Worm (Caenorhabditis elegans) whole organism, young adult: ENCODE data around the gene fis-2.
A peak's percentile ranks its signal among the peaks of the same experiment; 100 is the strongest.

Source experiments
- B0035.1 ChIP-seq: sonication (generic microtip); optimal IDR thresholded peaks from 2 replicates; lab custom pipeline; 2016; ENCODE audit warnings: missing genetic modification characterization, mild to moderate bottlenecking, missing compliant biosample characterization, missing genotype, missing genetic modification reagents
- F37B4.10 ChIP-seq: fragments of 200-800 bp; sonication (Bioruptor generic); IDR thresholded peaks from 2 replicates; pipeline ENCODE4 v1.3.6; 2022; ENCODE audit warnings: missing genetic modification characterization, missing compliant biosample characterization
- F39B2.1 ChIP-seq: fragments of 200-800 bp; sonication (Bioruptor generic); IDR thresholded peaks from 2 replicates; pipeline ENCODE4 v1.3.6; 2022; ENCODE audit warnings: missing genetic modification reagents, missing genetic modification characterization, missing compliant biosample characterization
- F55B11.4 ChIP-seq: sonication (generic microtip); optimal IDR thresholded peaks from 2 replicates; lab custom pipeline; 2016; ENCODE audit warnings: missing compliant biosample characterization, missing genetic modification characterization, borderline replicate concordance; ENCODE audit not compliant: insufficient read depth
- F57C9.4 ChIP-seq: sonication (generic microtip); optimal IDR thresholded peaks from 2 replicates; lab custom pipeline; 2017; ENCODE audit warnings: mild to moderate bottlenecking, missing genetic modification characterization, missing compliant biosample characterization
- K11D2.4 ChIP-seq: fragments of 200-800 bp; sonication (Bioruptor generic); IDR thresholded peaks from 2 replicates; pipeline ENCODE4 v1.3.6; 2022; ENCODE audit warnings: missing genetic modification reagents, missing genetic modification characterization, missing compliant biosample characterization
- Y53F4B.3 ChIP-seq: fragments of 200-800 bp; sonication (Bioruptor generic); IDR thresholded peaks from 2 replicates; pipeline ENCODE4 v1.3.6; 2022; ENCODE audit warnings: missing genetic modification reagents, missing genetic modification characterization, missing compliant biosample characterization
- Y67H2A.10 ChIP-seq: fragments of 200-800 bp; sonication (Bioruptor generic); conservative IDR thresholded peaks from 2 replicates; pipeline ENCODE4 v1.3.6; 2022; ENCODE audit warnings: missing genetic modification reagents, missing genetic modification characterization, missing compliant biosample characterization
- ama-1 ChIP-seq, 3 experiments: fragments of 150-350 bp in 1 of 3; sonication (generic microtip) in 2 of 3; optimal IDR thresholded peaks; 2 replicates each; lab custom pipeline; 2014 to 2018; ENCODE audit warnings: missing biosample characterization in 2 of 3, missing genetic modification characterization in 2 of 3, missing genetic modification reagents in 2 of 3
- athp-1 ChIP-seq: sonication (generic microtip); optimal IDR thresholded peaks from 2 replicates; lab custom pipeline; 2017; ENCODE audit warnings: mild to moderate bottlenecking, missing genetic modification characterization, missing compliant biosample characterization
- attf-5 ChIP-seq: fragments of 200-800 bp; sonication (Bioruptor generic); optimal IDR thresholded peaks from 2 replicates; lab custom pipeline; 2018; ENCODE audit warnings: mild to moderate bottlenecking, missing genetic modification characterization, missing compliant biosample characterization
- bed-1 ChIP-seq: fragments of 200-800 bp; sonication (Bioruptor generic); IDR thresholded peaks from 2 replicates; pipeline ENCODE4 v1.3.6; 2022; ENCODE audit warnings: missing genetic modification reagents, missing genetic modification characterization, missing compliant biosample characterization
- ceh-100 ChIP-seq: fragments of 200-800 bp; sonication (Bioruptor generic); IDR thresholded peaks from 2 replicates; pipeline ENCODE4 v1.3.6; 2022; ENCODE audit warnings: missing genetic modification reagents, missing genetic modification characterization, missing compliant biosample characterization
- ceh-27 ChIP-seq: fragments of 200-800 bp; sonication (Bioruptor generic); optimal IDR thresholded peaks from 2 replicates; lab custom pipeline; 2018; ENCODE audit warnings: mild to moderate bottlenecking, missing genetic modification characterization, moderate library complexity, missing compliant biosample characterization
- ceh-58 ChIP-seq: fragments of 200-800 bp; sonication (Bioruptor generic); IDR thresholded peaks from 2 replicates; pipeline ENCODE4 v1.3.6; 2022; ENCODE audit warnings: missing genetic modification characterization, missing compliant biosample characterization
- ceh-79 ChIP-seq: sonication (generic microtip); optimal IDR thresholded peaks from 2 replicates; lab custom pipeline; 2017; ENCODE audit warnings: mild to moderate bottlenecking, missing genetic modification characterization, missing compliant biosample characterization
- ceh-91 ChIP-seq: fragments of 200-800 bp; sonication (Bioruptor generic); IDR thresholded peaks from 2 replicates; pipeline ENCODE4 v1.3.6; 2022; ENCODE audit warnings: missing genetic modification reagents, missing genetic modification characterization, missing compliant biosample characterization
- dox-1 ChIP-seq: fragments of 200-800 bp; sonication (Bioruptor generic); IDR thresholded peaks from 2 replicates; pipeline ENCODE4 v1.3.6; 2022; ENCODE audit warnings: missing genetic modification reagents, missing genetic modification characterization, missing compliant biosample characterization
- dpff-1 ChIP-seq: sonication (generic microtip); optimal IDR thresholded peaks from 2 replicates; lab custom pipeline; 2017; ENCODE audit warnings: mild to moderate bottlenecking, missing genetic modification characterization, missing compliant biosample characterization
- dpl-1 ChIP-seq: fragments of 150-350 bp; optimal IDR thresholded peaks from 2 replicates; lab custom pipeline; 2014; ENCODE audit warnings: missing biosample characterization, missing genetic modification reagents, missing genetic modification characterization
- efl-1 ChIP-seq: fragments of 150-350 bp; optimal IDR thresholded peaks from 2 replicates; lab custom pipeline; 2014; ENCODE audit warnings: missing biosample characterization, missing genetic modification reagents, missing genetic modification characterization
- egl-18 ChIP-seq: fragments of 200-800 bp; sonication (Bioruptor generic); IDR thresholded peaks from 2 replicates; pipeline ENCODE4 v1.3.6; 2022; ENCODE audit warnings: missing genetic modification reagents, missing genetic modification characterization, missing compliant biosample characterization
- ekl-4 ChIP-seq: fragments of 200-800 bp; sonication (Bioruptor generic); IDR thresholded peaks from 2 replicates; pipeline ENCODE4 v1.3.6; 2022; ENCODE audit warnings: missing genetic modification reagents, missing genetic modification characterization, missing compliant biosample characterization
- hmg-1.2 ChIP-seq: fragments of 200-800 bp; sonication (Bioruptor generic); IDR thresholded peaks from 2 replicates; pipeline ENCODE4 v1.3.6; 2022; ENCODE audit warnings: missing genetic modification reagents, missing genetic modification characterization, missing compliant biosample characterization
- hmg-20 ChIP-seq: fragments of 200-800 bp; sonication (Bioruptor generic); IDR thresholded peaks from 2 replicates; pipeline ENCODE4 v1.3.6; 2022; ENCODE audit warnings: missing genetic modification reagents, missing genetic modification characterization, missing compliant biosample characterization
- lag-1 ChIP-seq: fragments of 200-800 bp; sonication (Bioruptor generic); IDR thresholded peaks from 2 replicates; pipeline ENCODE4 v1.3.6; 2022; ENCODE audit warnings: missing genetic modification reagents, missing genetic modification characterization, missing compliant biosample characterization
- let-526 ChIP-seq: fragments of 200-800 bp; sonication (Bioruptor generic); IDR thresholded peaks from 2 replicates; pipeline ENCODE4 v1.3.6; 2022; ENCODE audit warnings: missing genetic modification reagents, missing genetic modification characterization, missing compliant biosample characterization
- let-607 ChIP-seq, 2 experiments: fragments of 200-800 bp in 1 of 2; sonication (Bioruptor generic) in 1 of 2; sonication (generic microtip) in 1 of 2; optimal IDR thresholded peaks; 2 replicates each; lab custom pipeline; 2016 to 2018; ENCODE audit warnings: mild to moderate bottlenecking in 2 of 2, missing compliant biosample characterization in 2 of 2, missing genetic modification characterization in 2 of 2, moderate library complexity in 2 of 2, missing genotype in 1 of 2
- lin-26 ChIP-seq: fragments of 200-800 bp; sonication (Bioruptor generic); IDR thresholded peaks from 2 replicates; pipeline ENCODE4 v1.3.6; 2022; ENCODE audit warnings: missing genetic modification reagents, missing genetic modification characterization, missing compliant biosample characterization
- lir-1 ChIP-seq: fragments of 200-800 bp; sonication (Bioruptor generic); conservative IDR thresholded peaks from 2 replicates; pipeline ENCODE4 v1.3.6; 2022; ENCODE audit warnings: missing genetic modification reagents, missing genetic modification characterization, missing compliant biosample characterization
- lsy-27 ChIP-seq: sonication (generic microtip); optimal IDR thresholded peaks from 2 replicates; lab custom pipeline; 2017; ENCODE audit warnings: missing genetic modification characterization, mild to moderate bottlenecking, missing compliant biosample characterization, antibody characterized with exemption, missing genotype, borderline replicate concordance; ENCODE audit not compliant: insufficient read depth
- madf-3 ChIP-seq: fragments of 200-800 bp; sonication (Bioruptor generic); IDR thresholded peaks from 2 replicates; pipeline ENCODE4 v1.3.6; 2022; ENCODE audit warnings: missing genetic modification reagents, missing genetic modification characterization, missing compliant biosample characterization
- madf-6 ChIP-seq: fragments of 200-800 bp; sonication (Bioruptor generic); IDR thresholded peaks from 2 replicates; pipeline ENCODE4 v1.3.6; 2022; ENCODE audit warnings: missing genetic modification reagents, missing genetic modification characterization, missing compliant biosample characterization
- nfya-2 ChIP-seq: fragments of 200-800 bp; sonication (Bioruptor generic); IDR thresholded peaks from 2 replicates; pipeline ENCODE4 v1.3.6; 2022; ENCODE audit warnings: missing genetic modification reagents, missing genetic modification characterization, missing compliant biosample characterization
- nhr-179 ChIP-seq: sonication (generic microtip); optimal IDR thresholded peaks from 2 replicates; lab custom pipeline; 2016; ENCODE audit warnings: mild to moderate bottlenecking, missing genetic modification characterization, missing compliant biosample characterization
- nhr-80 ChIP-seq: sonication (generic microtip); optimal IDR thresholded peaks from 2 replicates; lab custom pipeline; 2016; ENCODE audit warnings: missing genetic modification characterization, missing compliant biosample characterization
- nhr-90 ChIP-seq: sonication (generic microtip); optimal IDR thresholded peaks from 2 replicates; lab custom pipeline; 2016; ENCODE audit warnings: missing genotype, mild to moderate bottlenecking, missing genetic modification characterization, missing compliant biosample characterization
- rcor-1 ChIP-seq: fragments of 200-800 bp; sonication (Bioruptor generic); IDR thresholded peaks from 2 replicates; pipeline ENCODE4 v1.3.6; 2022; ENCODE audit warnings: missing genetic modification reagents, missing genetic modification characterization, missing compliant biosample characterization
- snpc-1.1 ChIP-seq: sonication (generic microtip); optimal IDR thresholded peaks from 2 replicates; lab custom pipeline; 2017; ENCODE audit warnings: missing genetic modification characterization, mild to moderate bottlenecking, missing compliant biosample characterization, antibody characterized with exemption, moderate library complexity, missing genotype, missing genetic modification reagents; ENCODE audit not compliant: insufficient read depth
- unc-130 ChIP-seq: sonication (generic microtip); optimal IDR thresholded peaks from 2 replicates; lab custom pipeline; 2016; ENCODE audit warnings: missing genetic modification reagents, missing genetic modification characterization, missing compliant biosample characterization
- ztf-22 ChIP-seq: fragments of 200-800 bp; sonication (Bioruptor generic); optimal IDR thresholded peaks from 2 replicates; lab custom pipeline; 2018; ENCODE audit warnings: mild to moderate bottlenecking, missing genetic modification characterization, moderate library complexity, missing compliant biosample characterization
- ztf-3 ChIP-seq: fragments of 200-800 bp; sonication (Bioruptor generic); optimal IDR thresholded peaks from 2 replicates; lab custom pipeline; 2018; ENCODE audit warnings: mild to moderate bottlenecking, missing genetic modification characterization, missing compliant biosample characterization

fis-2 gene

DNA sequence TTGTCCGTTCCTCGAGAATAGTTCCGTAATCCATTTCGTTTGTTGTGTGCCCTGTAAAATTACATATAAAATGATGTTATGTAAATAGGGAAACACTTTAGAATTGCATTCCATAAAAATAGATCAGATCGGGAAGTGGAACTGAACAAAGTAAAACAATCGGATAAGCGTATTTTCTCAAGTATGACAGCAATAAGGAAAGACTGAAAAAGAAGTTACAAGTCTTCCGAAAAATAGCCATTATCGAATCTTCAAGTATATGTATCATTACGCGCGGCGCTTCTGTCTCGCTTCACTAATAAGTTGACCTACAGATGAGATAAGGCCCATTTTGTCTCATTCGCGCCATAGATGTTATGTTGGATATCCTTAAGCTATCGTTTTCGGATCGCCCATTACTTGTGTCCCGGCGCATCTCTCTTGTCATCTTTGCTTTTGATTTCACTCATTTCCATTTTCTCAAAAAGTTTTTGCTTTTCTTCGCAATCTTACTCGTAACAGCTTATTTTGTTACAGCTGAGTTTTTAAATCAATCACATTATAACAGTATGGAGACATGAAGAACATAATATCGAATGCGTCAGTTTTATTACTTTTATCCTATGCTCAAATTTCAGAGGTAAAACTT, at the start of gene fis-2, which contains the start of gene F13B9.2:
fis-2 (minus strand) TSS at position 51 of the 628 bp plus-strand sequence.
F13B9.2 (plus strand) TSS at position 515 of the 628 bp plus-strand sequence.
- TF ChIP-seq let-607 (tag; optimal IDR thresholded peaks at IDR 0.05; lab: Kevin White, UChicago) (no peak), nfya-2 (no peak), lin-26 (no peak), lag-1 (GFP tag; lab: Robert Waterston, UW) (no peak), unc-130 (GFP tag; lab: Kevin White, UChicago) (no peak), hmg-20 (GFP tag; lab: Robert Waterston, UW) (no peak), ztf-22 (no peak), F39B2.1 (no peak), let-526 (GFP tag; lab: Robert Waterston, UW) (no peak), madf-6 (GFP tag; lab: Robert Waterston, UW) (no peak), ceh-58 (GFP tag; lab: Robert Waterston, UW) (no peak), K11D2.4 (GFP tag; lab: Robert Waterston, UW) (no peak), ceh-79 (tag; lab: Kevin White, UChicago) (no peak)
- TF ChIP-seq, all 124 proteins: peak for 0

DNA sequence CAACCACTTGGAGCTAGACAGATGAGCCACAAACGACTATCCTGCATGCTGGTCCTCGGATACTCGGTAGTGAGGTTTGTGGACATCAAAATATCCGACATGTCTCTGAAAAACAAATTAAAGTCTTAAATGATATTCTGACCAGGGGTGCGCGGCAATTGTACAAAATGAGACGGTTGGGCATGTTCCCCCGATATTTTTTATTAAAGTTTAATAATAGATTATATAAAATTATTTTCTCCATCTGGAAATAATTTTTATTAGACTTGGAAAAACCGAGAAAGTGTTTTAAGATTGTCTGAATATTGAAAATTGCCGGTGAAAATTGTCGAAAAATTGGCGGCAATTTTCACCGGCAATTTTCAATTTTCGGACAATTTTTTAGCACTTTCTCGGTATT, 42.8 kb upstream of the fis-2 start, which contains the start of gene F55E10.4:
F55E10.4 (minus strand) TSS at position 101 of the 400 bp plus-strand sequence.
- TF ChIP-seq rcor-1 (GFP tag; lab: Robert Waterston, UW) (no peak), F37B4.10 (GFP tag; lab: Robert Waterston, UW) (no peak), B0035.1 (tag; lab: Kevin White, UChicago) (no peak), F57C9.4 (tag; lab: Kevin White, UChicago) (no peak), ceh-91 (GFP tag; lab: Robert Waterston, UW) (no peak), nhr-90 (tag; lab: Kevin White, UChicago) (no peak), attf-5 (GFP tag; lab: Kevin White, UChicago) (no peak), bed-1 (GFP tag; lab: Robert Waterston, UW) (no peak), madf-3 (GFP tag; lab: Robert Waterston, UW) (no peak), snpc-1.1 (no peak), Y67H2A.10 (GFP tag; lab: Robert Waterston, UW) (no peak), ceh-58 (GFP tag; lab: Robert Waterston, UW) (no peak), hmg-20 (GFP tag; lab: Robert Waterston, UW) (no peak), let-607 (tag; optimal IDR thresholded peaks at IDR 0.05; lab: Kevin White, UChicago) (no peak), nhr-179 (tag; lab: Kevin White, UChicago) (no peak), dpff-1 (tag; lab: Kevin White, UChicago) (no peak), dpl-1 (no peak), ztf-3 (GFP tag; lab: Kevin White, UChicago) (no peak), egl-18 (no peak), lsy-27 (no peak)

DNA sequence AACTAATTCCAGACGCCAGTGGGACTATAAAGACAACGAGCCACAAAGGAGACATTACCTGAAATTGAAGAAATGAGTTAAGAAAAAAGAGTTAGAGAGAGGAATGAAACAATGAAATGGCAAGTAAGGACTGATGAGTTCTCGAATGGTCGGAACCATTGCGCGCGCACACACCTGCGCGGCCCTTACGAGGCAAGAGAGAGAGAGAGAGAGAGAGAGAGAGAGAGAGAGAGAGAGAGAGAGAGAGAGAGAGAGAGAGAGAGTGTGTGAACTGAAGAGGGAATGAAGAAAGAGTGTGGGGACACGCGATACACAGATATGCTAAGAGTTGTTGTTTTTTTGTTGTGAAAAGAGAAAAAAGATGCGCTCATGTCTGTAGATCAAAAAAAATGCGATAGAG, 41.4 kb upstream of the fis-2 start, which contains the start of gene R09F10.8:
R09F10.8 (minus strand) TSS at position 58 of the 400 bp plus-strand sequence.
- TF ChIP-seq athp-1 (tag; lab: Kevin White, UChicago): no peak
- TF ChIP-seq B0035.1 (tag; lab: Kevin White, UChicago): no peak
- no peak for TF ChIP-seq Y53F4B.3 (GFP tag; lab: Robert Waterston, UW)
- TF ChIP-seq ceh-100 (GFP tag; lab: Robert Waterston, UW): no peak
- TF ChIP-seq F55B11.4 (tag; lab: Kevin White, UChicago): no peak
- TF ChIP-seq madf-6 (GFP tag; lab: Robert Waterston, UW): peak; percentile 45; the same call in 1 of the 2 replicates
- TF ChIP-seq nfya-2: no peak
- TF ChIP-seq ceh-27 (GFP tag; lab: Kevin White, UChicago): no peak
- peak; percentile 41; the same call in 1 of the 2 replicates for TF ChIP-seq dox-1 (GFP tag; lab: Robert Waterston, UW)
- no peak for TF ChIP-seq lir-1
- no peak for TF ChIP-seq ama-1 (optimal IDR thresholded peaks at IDR 0.05; lab: Kevin White, UChicago)
- no peak for TF ChIP-seq ama-1 (GFP tag; optimal IDR thresholded peaks at IDR 0.05; lab: Kevin White, UChicago)
- no peak for TF ChIP-seq hmg-1.2 (GFP tag; lab: Robert Waterston, UW)
- no peak for TF ChIP-seq ekl-4 (GFP tag; lab: Robert Waterston, UW)
- TF ChIP-seq efl-1 (GFP tag; lab: Kevin White, UChicago): peak; percentile 32
- TF ChIP-seq nhr-80: no peak
- TF ChIP-seq, all 124 proteins: peak for 3
